Worm (Caenorhabditis elegans) whole organism, early embryonic: Measurements from ENCODE around the gene K02E11.3.
"Not testable (repeated sequence)": the region's sequence is repeated elsewhere in the genome, so short reads cannot be mapped to it uniquely, and the experiment has no call there.

Source experiments
- B0310.2 ChIP-seq: sonication (generic microtip); optimal IDR thresholded peaks from 2 replicates; lab custom pipeline; 2016; ENCODE audit warnings: mild to moderate bottlenecking, missing genetic modification characterization, missing compliant biosample characterization
- F13C5.2 ChIP-seq: sonication (generic microtip); optimal IDR thresholded peaks from 2 replicates; lab custom pipeline; 2017; ENCODE audit warnings: mild to moderate bottlenecking, missing genetic modification characterization, inconsistent platforms, missing compliant biosample characterization
- aly-1 ChIP-seq: sonication (generic microtip); optimal IDR thresholded peaks from 2 replicates; lab custom pipeline; 2016; ENCODE audit warnings: missing genetic modification characterization, missing compliant biosample characterization
- ama-1 ChIP-seq: fragments of 150-350 bp; optimal IDR thresholded peaks from 2 replicates; lab custom pipeline; 2014
- ceh-13 ChIP-seq: fragments of 200-800 bp; sonication (Bioruptor generic); optimal IDR thresholded peaks from 2 replicates; lab custom pipeline; 2018; ENCODE audit warnings: mild to moderate bottlenecking, missing genetic modification characterization, missing compliant biosample characterization
- ceh-36 ChIP-seq: sonication (generic microtip); optimal IDR thresholded peaks from 2 replicates; lab custom pipeline; 2016; ENCODE audit warnings: missing genetic modification characterization, inconsistent platforms, missing compliant biosample characterization
- ets-7 ChIP-seq: sonication (generic microtip); optimal IDR thresholded peaks from 2 replicates; lab custom pipeline; 2016; ENCODE audit warnings: missing genotype, missing genetic modification characterization, missing compliant biosample characterization
- flt-1 ChIP-seq: fragments of 200-800 bp; sonication (Bioruptor generic); IDR thresholded peaks from 2 replicates; pipeline ENCODE4 v1.3.6; 2022; ENCODE audit warnings: missing genetic modification characterization, missing compliant biosample characterization
- hmbx-1 ChIP-seq: sonication (generic microtip); optimal IDR thresholded peaks from 2 replicates; lab custom pipeline; 2016; ENCODE audit warnings: mild to moderate bottlenecking, missing genetic modification characterization, missing compliant biosample characterization
- hmg-4 ChIP-seq: fragments of 200-800 bp; sonication (Bioruptor generic); optimal IDR thresholded peaks from 2 replicates; lab custom pipeline; 2018; ENCODE audit warnings: mild to moderate bottlenecking, missing genetic modification characterization, missing compliant biosample characterization
- hnd-1 ChIP-seq: sonication (generic microtip); optimal IDR thresholded peaks from 2 replicates; lab custom pipeline; 2016; ENCODE audit warnings: missing genetic modification characterization, missing compliant biosample characterization
- pes-1 ChIP-seq: fragments of 200-800 bp; sonication (Bioruptor generic); IDR thresholded peaks from 2 replicates; pipeline ENCODE4 v1.3.6; 2022; ENCODE audit warnings: missing genetic modification reagents, missing genetic modification characterization, missing compliant biosample characterization
- scrt-1 ChIP-seq: fragments of 200-800 bp; sonication (Bioruptor generic); IDR thresholded peaks from 2 replicates; pipeline ENCODE4 v1.3.6; 2022; ENCODE audit warnings: missing genetic modification characterization, missing compliant biosample characterization
- sea-1 ChIP-seq: fragments of 200-800 bp; sonication (Bioruptor generic); conservative IDR thresholded peaks from 2 replicates; pipeline ENCODE4 v1.3.6; 2022; ENCODE audit warnings: missing genetic modification characterization, missing compliant biosample characterization
- tbx-11 ChIP-seq: fragments of 200-800 bp; sonication (Bioruptor generic); IDR thresholded peaks from 2 replicates; pipeline ENCODE4 v1.3.6; 2022; ENCODE audit warnings: missing genetic modification characterization, missing compliant biosample characterization
- tbx-37 ChIP-seq: fragments of 200-800 bp; sonication (Bioruptor generic); conservative IDR thresholded peaks from 2 replicates; pipeline ENCODE4 v1.3.6; 2022; ENCODE audit warnings: missing genetic modification reagents, missing genetic modification characterization, missing compliant biosample characterization
- tra-4 ChIP-seq: sonication (generic microtip); optimal IDR thresholded peaks from 2 replicates; lab custom pipeline; 2017; ENCODE audit warnings: missing genetic modification characterization, missing compliant biosample characterization

The K02E11.3 gene

DNA sequence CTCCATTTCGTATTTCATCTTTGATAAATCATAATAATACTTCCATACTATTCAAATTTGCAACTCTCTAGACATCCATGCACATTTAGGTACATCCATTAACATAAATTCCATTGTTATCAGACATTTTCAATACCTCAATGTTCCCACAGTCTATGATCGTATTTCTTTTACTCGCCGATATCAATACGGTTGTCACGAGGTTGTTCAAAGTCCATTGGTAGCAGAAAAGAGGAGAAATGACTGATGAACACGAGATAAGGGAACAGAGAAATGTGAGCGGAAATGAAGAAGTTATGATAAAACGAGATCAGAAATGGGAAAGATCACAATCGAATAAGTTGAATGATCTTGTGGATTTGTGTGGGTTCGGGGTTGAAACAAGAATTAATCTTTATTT is 33.8 kb downstream of the K02E11.3 start:
- TF ChIP-seq hmbx-1 (no peak), ceh-36 (tag; lab: Kevin White, UChicago) (no peak), tra-4 (tag; lab: Kevin White, UChicago) (no peak), scrt-1 (GFP tag; lab: Robert Waterston, UW) (no peak), ets-7 (no peak), hmg-4 (GFP tag; lab: Kevin White, UChicago) (no peak), flt-1 (GFP tag; lab: Robert Waterston, UW) (no peak), F13C5.2 (tag; lab: Kevin White, UChicago) (no peak), hnd-1 (tag; lab: Kevin White, UChicago) (no peak), ceh-13 (GFP tag; lab: Kevin White, UChicago) (no peak), tbx-11 (GFP tag; lab: Robert Waterston, UW) (no peak), aly-1 (tag; lab: Kevin White, UChicago) (no peak), B0310.2 (tag; lab: Kevin White, UChicago) (no peak), sea-1 (GFP tag; lab: Robert Waterston, UW) (no peak), tbx-37 (GFP tag; lab: Robert Waterston, UW) (no peak), pes-1 (GFP tag; lab: Robert Waterston, UW) (no peak), ama-1 (lab: Kevin White, UChicago) (no peak)

DNA sequence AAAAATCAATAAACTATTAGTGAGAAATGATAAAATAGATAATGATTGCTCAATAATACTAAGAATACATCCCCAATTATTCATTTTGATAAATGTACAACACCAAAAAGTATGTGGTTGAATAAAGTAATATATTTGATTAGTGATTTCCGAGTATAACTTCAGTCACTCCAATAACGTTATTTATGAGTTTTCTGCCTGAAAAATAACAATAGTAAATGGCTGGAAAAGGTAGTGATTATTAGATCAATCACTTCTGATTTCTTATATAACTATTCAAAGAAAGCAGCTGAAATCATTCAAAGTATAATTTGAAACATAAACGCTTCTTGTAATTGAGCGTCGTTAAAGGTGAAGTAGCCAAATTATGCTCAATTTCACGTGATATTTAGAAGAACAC is 35.9 kb downstream of the K02E11.3 start, which contains the start of gene str-230:
TSS of gene str-230 (minus strand) at position 101 of the 400 bp plus-strand sequence.
- no peak for TF ChIP-seq ama-1 (lab: Kevin White, UChicago)
- TF ChIP-seq B0310.2 (tag; lab: Kevin White, UChicago), result no peak
- TF ChIP-seq tbx-37 (GFP tag; lab: Robert Waterston, UW), result no peak
- TF ChIP-seq ceh-13 (GFP tag; lab: Kevin White, UChicago), result no peak

DNA sequence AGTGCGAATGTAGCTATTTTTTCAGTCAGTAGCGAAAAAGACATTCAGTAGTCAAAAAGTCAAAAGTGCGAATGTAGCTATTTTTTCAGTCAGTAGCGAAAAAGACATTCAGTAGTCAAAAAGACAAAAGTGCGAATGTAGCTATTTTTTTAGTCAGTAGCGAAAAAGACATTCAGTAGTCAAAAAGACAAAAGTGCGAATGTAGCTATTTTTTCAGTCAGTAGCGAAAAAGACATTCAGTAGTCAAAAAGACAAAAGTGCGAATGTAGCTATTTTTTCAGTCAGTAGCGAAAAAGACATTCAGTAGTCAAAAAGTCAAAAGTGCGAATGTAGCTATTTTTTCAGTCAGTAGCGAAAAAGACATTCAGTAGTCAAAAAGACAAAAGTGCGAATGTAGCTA is 41.4 kb downstream of the K02E11.3 start, which contains the start of gene T16A9.3:
TSS of gene T16A9.3 (plus strand) at position 301 of the 400 bp plus-strand sequence.
- TF ChIP-seq ets-7; tra-4 (tag; lab: Kevin White, UChicago); sea-1 (GFP tag; lab: Robert Waterston, UW): not testable (repeated sequence)

DNA sequence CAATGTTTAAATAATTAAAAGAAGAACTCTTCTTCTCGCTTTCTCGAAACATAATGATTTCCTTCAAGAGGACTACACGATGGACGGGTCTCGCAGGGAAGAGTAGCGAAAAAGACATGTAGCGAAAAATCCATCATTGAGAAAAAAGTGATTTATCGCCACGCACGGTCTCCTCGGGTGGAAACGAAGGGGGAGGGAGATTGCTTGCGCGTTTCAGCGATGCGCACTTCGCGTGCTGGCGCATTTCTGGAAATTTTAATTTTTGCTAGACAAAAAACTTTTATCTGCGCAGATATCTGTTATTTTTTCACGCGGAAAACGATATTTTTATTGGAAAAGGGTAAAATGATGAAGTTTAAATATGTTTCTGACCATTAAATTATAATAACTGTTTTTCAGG is 42.9 kb downstream of the K02E11.3 start:
- TF ChIP-seq tbx-11 (GFP tag; lab: Robert Waterston, UW), result 0 out of 2 replicates have a peak, but pooled peaks have one; percentile 42

DNA sequence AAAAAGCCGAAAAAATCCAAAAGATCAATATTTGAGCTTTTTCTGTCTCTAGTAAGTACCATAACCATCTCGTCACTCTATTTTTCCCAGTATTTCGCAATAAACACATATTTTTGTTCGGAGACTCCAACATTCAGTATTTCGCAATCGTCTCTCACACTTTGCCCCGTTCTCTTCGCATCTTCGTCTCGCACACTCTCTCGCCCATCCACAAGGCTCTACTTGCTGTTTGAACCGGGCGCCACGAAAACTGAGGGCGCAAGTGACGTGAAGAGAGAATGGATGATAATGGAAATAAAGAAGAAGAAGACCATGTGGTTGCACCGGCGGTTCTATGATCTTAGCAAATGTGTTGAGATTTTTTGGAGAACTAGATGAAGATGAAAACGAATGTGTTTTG is 46.6 kb downstream of the K02E11.3 start:
- TF ChIP-seq B0310.2 (tag; lab: Kevin White, UChicago), result no peak
- TF ChIP-seq ama-1 (lab: Kevin White, UChicago), result no peak
- TF ChIP-seq F13C5.2 (tag; lab: Kevin White, UChicago), result no peak

DNA sequence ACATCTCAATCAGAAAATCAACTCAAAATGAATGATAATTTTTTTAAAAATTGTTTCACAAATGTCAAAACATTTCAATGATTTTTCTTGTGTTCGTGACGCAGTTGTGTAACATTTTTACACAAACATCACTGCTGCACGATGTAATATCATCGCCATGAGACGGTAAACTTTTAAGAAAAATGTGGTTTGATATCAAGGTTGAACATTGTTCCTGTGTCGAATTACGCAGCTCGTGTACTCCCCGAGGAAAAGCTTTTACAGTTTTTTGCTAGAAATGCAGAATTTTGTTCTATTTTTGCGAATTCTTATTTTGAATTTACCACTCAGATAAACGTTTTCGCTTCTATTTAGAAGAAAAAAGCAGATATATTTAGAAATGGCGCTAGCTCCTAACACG is 49.0 kb downstream of the K02E11.3 start:
- TF ChIP-seq B0310.2 (tag; lab: Kevin White, UChicago) (no peak), scrt-1 (GFP tag; lab: Robert Waterston, UW) (no peak), F13C5.2 (tag; lab: Kevin White, UChicago) (no peak), hmg-4 (GFP tag; lab: Kevin White, UChicago) (no peak), ama-1 (lab: Kevin White, UChicago) (no peak), aly-1 (tag; lab: Kevin White, UChicago) (no peak), sea-1 (GFP tag; lab: Robert Waterston, UW) (no peak), ets-7 (no peak)
